Fruit fly (Drosophila melanogaster) whole organism: ENCODE results near the gene CG11155.

Source experiments
- CG8478 ChIP-seq: fragments of >200 bp; optimal IDR thresholded peaks from 2 replicates; lab custom pipeline; 2018; ENCODE audit warnings: inconsistent platforms
- pan ChIP-seq: fragments of >200 bp; optimal IDR thresholded peaks from 2 replicates; lab custom pipeline; 2017
- psq ChIP-seq: fragments of >200 bp; optimal IDR thresholded peaks from 2 replicates; lab custom pipeline; 2017

DNA sequence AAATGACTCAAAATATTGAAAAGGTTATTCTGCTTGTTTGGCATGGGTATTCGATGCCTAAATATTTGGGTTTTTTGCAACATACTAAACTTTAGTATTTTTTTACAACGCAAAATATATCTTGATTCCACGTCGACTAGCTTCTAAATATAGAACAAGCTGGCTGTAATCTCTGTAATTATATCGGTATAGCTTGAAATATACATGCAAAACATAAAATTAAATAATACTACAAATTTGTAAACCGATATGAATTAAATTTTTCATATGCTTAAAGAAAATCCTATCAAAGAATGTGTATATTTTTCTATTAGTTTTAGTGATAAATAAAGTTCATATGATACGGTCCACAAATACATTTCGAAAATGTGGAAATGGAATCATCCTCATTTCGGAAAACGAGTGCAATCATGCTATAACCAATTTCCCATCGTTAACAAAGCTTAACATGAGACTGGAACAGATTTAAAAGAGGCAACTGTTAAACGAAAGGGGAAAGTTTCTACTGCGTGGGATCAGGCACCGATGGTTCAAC lies 55.3 kb downstream of the CG11155 start, which contains the start of gene pho:
- no peak for TF ChIP-seq pan (lab: Kevin White, UChicago)
- no peak for TF ChIP-seq CG8478 (lab: Kevin White, UChicago)
- TF ChIP-seq psq (lab: Kevin White, UChicago) = no peak
